Fruit fly (Drosophila melanogaster) whole organism, embryonic: ENCODE measurements around the gene 14-3-3epsilon.

Source experiments
- BEAF-32 ChIP-seq: fragments of 200-800 bp; sonication (Bioruptor generic); optimal IDR thresholded peaks from 3 replicates; lab custom pipeline; 2017; ENCODE audit warnings: missing biosample characterization, missing genetic modification characterization, mild to moderate bottlenecking, moderate library complexity, missing genetic modification reagents
- CG10321 ChIP-seq: fragments of 200-800 bp; sonication (Bioruptor generic); IDR thresholded peaks from 2 replicates; pipeline ENCODE4 v1.3.6; 2022; ENCODE audit warnings: missing biosample characterization, missing genetic modification characterization
- CG10431 ChIP-seq: fragments of 200-800 bp; sonication (Bioruptor generic); optimal IDR thresholded peaks from 3 replicates; lab custom pipeline; 2018; ENCODE audit warnings: missing biosample characterization, mild to moderate bottlenecking, missing genetic modification characterization
- CG15601 ChIP-seq: fragments of 200-800 bp; sonication (Bioruptor generic); optimal IDR thresholded peaks from 3 replicates; lab custom pipeline; 2019; ENCODE audit warnings: missing biosample characterization, mild to moderate bottlenecking, missing genetic modification characterization, moderate library complexity
- CG17186 ChIP-seq: fragments of 200-800 bp; sonication (Bioruptor generic); optimal IDR thresholded peaks from 3 replicates; lab custom pipeline; 2017; ENCODE audit warnings: missing biosample characterization, missing genetic modification reagents, missing genetic modification characterization
- CG17612 ChIP-seq: fragments of 200-800 bp; sonication (Bioruptor generic); IDR thresholded peaks from 2 replicates; pipeline ENCODE4 v1.3.6; 2022; ENCODE audit warnings: missing biosample characterization, missing genetic modification characterization
- CG3407 ChIP-seq: fragments of 200-800 bp; sonication (Bioruptor generic); optimal IDR thresholded peaks from 2 replicates; lab custom pipeline; 2018; ENCODE audit warnings: missing biosample characterization, mild to moderate bottlenecking, missing genetic modification characterization
- CG5245 ChIP-seq: fragments of 200-800 bp; sonication (Bioruptor generic); optimal IDR thresholded peaks from 3 replicates; lab custom pipeline; 2016; ENCODE audit warnings: missing biosample characterization, missing genetic modification characterization
- CG9797 ChIP-seq: fragments of 200-800 bp; sonication (Bioruptor generic); optimal IDR thresholded peaks from 3 replicates; lab custom pipeline; 2018; ENCODE audit warnings: missing biosample characterization, mild to moderate bottlenecking, missing genetic modification characterization
- CHES-1-like ChIP-seq: fragments of 200-800 bp; sonication (Bioruptor generic); optimal IDR thresholded peaks from 2 replicates; lab custom pipeline; 2016; ENCODE audit warnings: missing biosample characterization, missing genetic modification characterization
- D ChIP-seq, 2 experiments: fragments of 200-800 bp in 1 of 2; fragments of >200 bp in 1 of 2; sonication (Bioruptor generic) in 1 of 2; optimal IDR thresholded peaks; 2 replicates in 1 of 2; 3 replicates in 1 of 2; lab custom pipeline; 2017; ENCODE audit warnings: mild to moderate bottlenecking in 1 of 2, missing biosample characterization in 1 of 2, missing genetic modification characterization in 1 of 2, missing genetic modification reagents in 1 of 2
- Dp ChIP-seq: fragments of 200-800 bp; sonication (Bioruptor generic); optimal IDR thresholded peaks from 2 replicates; lab custom pipeline; 2018; ENCODE audit warnings: missing biosample characterization, mild to moderate bottlenecking, missing genetic modification characterization, moderate library complexity
- Ets65A ChIP-seq: fragments of 200-800 bp; sonication (Bioruptor generic); peaks from one replicate; lab custom pipeline; 2016; ENCODE audit warnings: missing biosample characterization, missing genetic modification characterization
- HLH3B ChIP-seq: fragments of 200-800 bp; sonication (Bioruptor generic); IDR thresholded peaks from 2 replicates; pipeline ENCODE4 v1.3.6; 2022; ENCODE audit warnings: missing biosample characterization, missing genetic modification characterization
- Hr78 ChIP-seq, 2 experiments: fragments of 200-800 bp in 1 of 2; fragments of >200 bp in 1 of 2; sonication (Bioruptor generic) in 1 of 2; optimal IDR thresholded peaks; 2 replicates each; lab custom pipeline; 2017 to 2019; ENCODE audit warnings: missing biosample characterization in 2 of 2, missing genetic modification characterization in 2 of 2, mild to moderate bottlenecking in 1 of 2, moderate library complexity in 1 of 2
- MESR4 ChIP-seq: fragments of 200-800 bp; sonication (Bioruptor generic); optimal IDR thresholded peaks from 2 replicates; lab custom pipeline; 2018; ENCODE audit warnings: missing biosample characterization, mild to moderate bottlenecking, missing genetic modification characterization, moderate library complexity
- ase ChIP-seq: fragments of 200-800 bp; sonication (Bioruptor generic); IDR thresholded peaks from 3 replicates; pipeline ENCODE4 v1.3.6; 2022; ENCODE audit warnings: missing biosample characterization, missing genetic modification characterization
- az2 ChIP-seq: fragments of 200-800 bp; sonication (Bioruptor generic); optimal IDR thresholded peaks from 3 replicates; lab custom pipeline; 2016; ENCODE audit warnings: missing biosample characterization, missing genetic modification characterization
- bcd ChIP-seq: fragments of 200-800 bp; sonication (Bioruptor generic); optimal IDR thresholded peaks from 2 replicates; lab custom pipeline; 2017; ENCODE audit warnings: missing biosample characterization, mild to moderate bottlenecking, missing genetic modification characterization
- caup ChIP-seq: fragments of 200-800 bp; sonication (Bioruptor generic); optimal IDR thresholded peaks from 3 replicates; lab custom pipeline; 2017; ENCODE audit warnings: missing biosample characterization, mild to moderate bottlenecking, missing genetic modification characterization, moderate library complexity; ENCODE audit not compliant: severe bottlenecking
- chif ChIP-seq, 2 experiments: fragments of 200-800 bp; sonication (Bioruptor generic); optimal IDR thresholded peaks; 3 replicates each; lab custom pipeline; 2016; ENCODE audit warnings: missing biosample characterization in 2 of 2, missing genetic modification characterization in 2 of 2
- corto ChIP-seq: fragments of 200-800 bp; sonication (Bioruptor generic); optimal IDR thresholded peaks from 2 replicates; lab custom pipeline; 2016; ENCODE audit warnings: missing biosample characterization, mild to moderate bottlenecking, missing genetic modification characterization, moderate library complexity
- ewg ChIP-seq: fragments of 200-800 bp; sonication (Bioruptor generic); optimal IDR thresholded peaks from 3 replicates; lab custom pipeline; 2017; ENCODE audit warnings: mild to moderate bottlenecking, missing biosample characterization, missing genetic modification reagents, missing genetic modification characterization
- fd96Cb ChIP-seq: fragments of 200-800 bp; sonication (Bioruptor generic); optimal IDR thresholded peaks from 2 replicates; lab custom pipeline; 2018; ENCODE audit warnings: missing biosample characterization, mild to moderate bottlenecking, missing genetic modification characterization, moderate library complexity
- fru ChIP-seq: fragments of >200 bp; optimal IDR thresholded peaks from 2 replicates; lab custom pipeline; 2017
- gfzf ChIP-seq: fragments of 200-800 bp; sonication (Bioruptor generic); optimal IDR thresholded peaks from 2 replicates; lab custom pipeline; 2016; ENCODE audit warnings: missing biosample characterization, mild to moderate bottlenecking, missing genetic modification characterization, moderate library complexity
- grau ChIP-seq: fragments of 200-800 bp; optimal IDR thresholded peaks from 3 replicates; lab custom pipeline; 2019; ENCODE audit warnings: missing biosample characterization, mild to moderate bottlenecking, missing genetic modification characterization, moderate library complexity
- gt ChIP-seq: fragments of 200-800 bp; sonication (Bioruptor generic); IDR thresholded peaks from 2 replicates; pipeline ENCODE4 v1.3.6; 2022; ENCODE audit warnings: missing biosample characterization, missing genetic modification characterization
- lbe ChIP-seq: fragments of 200-800 bp; sonication (Bioruptor generic); optimal IDR thresholded peaks from 2 replicates; lab custom pipeline; 2016; ENCODE audit warnings: missing biosample characterization, mild to moderate bottlenecking, missing genetic modification characterization
- oc ChIP-seq: fragments of 200-800 bp; sonication (Bioruptor generic); optimal IDR thresholded peaks from 2 replicates; lab custom pipeline; 2018; ENCODE audit warnings: missing biosample characterization, mild to moderate bottlenecking, missing genetic modification characterization, moderate library complexity
- odd ChIP-seq: fragments of 200-800 bp; sonication (Bioruptor generic); optimal IDR thresholded peaks from 2 replicates; lab custom pipeline; 2017; ENCODE audit warnings: missing biosample characterization, mild to moderate bottlenecking, missing genetic modification characterization
- psq ChIP-seq: fragments of 200-800 bp; sonication (Bioruptor generic); optimal IDR thresholded peaks from 2 replicates; lab custom pipeline; 2017; ENCODE audit warnings: missing biosample characterization, missing genetic modification characterization
- sens-2 ChIP-seq: fragments of 200-800 bp; sonication (Bioruptor generic); IDR thresholded peaks from 2 replicates; pipeline ENCODE4 v1.3.6; 2022; ENCODE audit warnings: missing biosample characterization, missing genetic modification characterization
- seq ChIP-seq: fragments of 200-800 bp; sonication (Bioruptor generic); IDR thresholded peaks from 2 replicates; pipeline ENCODE4 v1.3.6; 2022; ENCODE audit warnings: missing biosample characterization, missing genetic modification characterization
- stwl ChIP-seq: fragments of 200-800 bp; sonication (Bioruptor generic); optimal IDR thresholded peaks from 3 replicates; lab custom pipeline; 2018; ENCODE audit warnings: missing biosample characterization, mild to moderate bottlenecking, missing genetic modification characterization, moderate library complexity
- toy ChIP-seq: fragments of 200-800 bp; sonication (Bioruptor generic); IDR thresholded peaks from 2 replicates; pipeline ENCODE4 v1.3.6; 2022; ENCODE audit warnings: missing biosample characterization, missing genetic modification characterization
- trem ChIP-seq: fragments of 200-800 bp; optimal IDR thresholded peaks from 3 replicates; lab custom pipeline; 2019; ENCODE audit warnings: missing biosample characterization, mild to moderate bottlenecking, missing genetic modification characterization, moderate library complexity
- unpg ChIP-seq: fragments of 200-800 bp; sonication (Bioruptor generic); optimal IDR thresholded peaks from 3 replicates; lab custom pipeline; 2018; ENCODE audit warnings: missing biosample characterization, mild to moderate bottlenecking, missing genetic modification characterization, moderate library complexity
- yki ChIP-seq: fragments of >200 bp; optimal IDR thresholded peaks from 3 replicates; lab custom pipeline; 2018
- zen ChIP-seq: fragments of 200-800 bp; sonication (Bioruptor generic); optimal IDR thresholded peaks from 3 replicates; lab custom pipeline; 2018; ENCODE audit warnings: missing biosample characterization, mild to moderate bottlenecking, missing genetic modification characterization, moderate library complexity

Gene 14-3-3epsilon

dm6 chr3R:18199177-18199884 lies 43.0 kb upstream of the 14-3-3epsilon start, which contains the start of the genes Ssdp and CG7985 (continued):
- no peak for TF ChIP-seq lbe (GFP tag; lab: Kevin White, UChicago)
- no peak for TF ChIP-seq zen (tag; lab: Kevin White, UChicago)
- TF ChIP-seq ase: no peak
- no peak for TF ChIP-seq CG3407 (GFP tag; lab: Kevin White, UChicago)
- no peak for TF ChIP-seq CHES-1-like (GFP tag; lab: Kevin White, UChicago)
- TF ChIP-seq toy (GFP tag; lab: Robert Waterston, UW): no peak
- peak; percentile 64 for TF ChIP-seq trem
- peak; percentile 92 for TF ChIP-seq psq (GFP tag; lab: Kevin White, UChicago)
- no peak for TF ChIP-seq seq (GFP tag; lab: Robert Waterston, UW)
- no peak for TF ChIP-seq corto (GFP tag; lab: Kevin White, UChicago)
- TF ChIP-seq bcd: peak; percentile 26
- no peak for TF ChIP-seq chif (GFP tag; optimal IDR thresholded peaks at IDR 0.05; lab: Kevin White, UChicago)
- no peak for TF ChIP-seq az2 (GFP tag; lab: Kevin White, UChicago)
- no peak for TF ChIP-seq unpg (GFP tag; lab: Kevin White, UChicago)

dm6 chr3R:18199885-18200249 lies 42.5 kb upstream of the 14-3-3epsilon start:
- TF ChIP-seq gfzf (GFP tag; lab: Kevin White, UChicago) (peak; percentile 57), CG10321 (GFP tag; lab: Robert Waterston, UW) (no peak), caup (no peak), CG17612 (GFP tag; lab: Robert Waterston, UW) (no peak), D (optimal IDR thresholded peaks at IDR 0.05; lab: Kevin White, UChicago) (peak; percentile 6), D (GFP tag; optimal IDR thresholded peaks at IDR 0.05; lab: Kevin White, UChicago) (no peak), oc (tag; lab: Kevin White, UChicago) (no peak), odd (no peak), CG9797 (GFP tag; lab: Kevin White, UChicago) (peak; percentile 45), ewg (GFP tag; lab: Kevin White, UChicago) (peak; percentile 69), CG10431 (GFP tag; lab: Kevin White, UChicago) (peak; percentile 100), CG17186 (GFP tag; lab: Kevin White, UChicago) (peak; percentile 37), stwl (tag; lab: Kevin White, UChicago) (peak; percentile 84), BEAF-32 (peak; percentile 27), CG15601 (tag; lab: Kevin White, UChicago) (peak; percentile 43), sens-2 (GFP tag; lab: Robert Waterston, UW) (no peak), grau (tag; lab: Kevin White, UChicago) (no peak), Dp (GFP tag; lab: Kevin White, UChicago) (peak; percentile 60)

- no peak for TF ChIP-seq Hr78 (GFP tag; optimal IDR thresholded peaks at IDR 0.05; lab: Kevin White, UChicago)
- no peak for TF ChIP-seq MESR4 (GFP tag; lab: Kevin White, UChicago)
- no peak for TF ChIP-seq CG5245 (GFP tag; lab: Kevin White, UChicago)
- TF ChIP-seq fru: no peak
- no peak for TF ChIP-seq gt
- no peak for TF ChIP-seq fd96Cb
- no peak for TF ChIP-seq yki (lab: Kevin White, UChicago)
- TF ChIP-seq Ets65A (GFP tag; lab: Kevin White, UChicago): peak; percentile 59
- TF ChIP-seq HLH3B (GFP tag; lab: Robert Waterston, UW): no peak
Measured at dm6 chr3R:18208479-18208878, 33.9 kb upstream of the 14-3-3epsilon start, which contains the start of gene CG44158. CG44158 (plus strand) TSS chr3R:18208779.
